Worm (Caenorhabditis elegans) whole organism, L1 larva: ENCODE measurements around the gene pmp-3.

Source experiments
- ceh-82 ChIP-seq, 3 experiments: fragments of 150-350 bp in 1 of 3; sonication (generic microtip) in 2 of 3; optimal IDR thresholded peaks; 2 replicates each; lab custom pipeline; 2014 to 2017; ENCODE audit warnings: missing biosample characterization in 3 of 3, missing genetic modification characterization in 3 of 3
- egl-27 ChIP-seq, 2 experiments: fragments of 150-350 bp in 1 of 2; sonication (generic microtip); optimal IDR thresholded peaks; 3 replicates each; lab custom pipeline; 2017 to 2018; ENCODE audit warnings: missing biosample characterization in 2 of 2, missing genetic modification characterization in 2 of 2, missing genetic modification reagents in 2 of 2
- hlh-17 ChIP-seq: fragments of 200-800 bp; sonication (Bioruptor generic); optimal IDR thresholded peaks from 2 replicates; lab custom pipeline; 2018; ENCODE audit warnings: missing genetic modification characterization, mild to moderate bottlenecking, missing compliant biosample characterization, moderate library complexity, borderline replicate concordance
- lir-3 ChIP-seq: sonication (generic microtip); optimal IDR thresholded peaks from 2 replicates; lab custom pipeline; 2016; ENCODE audit warnings: mild to moderate bottlenecking, missing genetic modification characterization, moderate library complexity, missing compliant biosample characterization; ENCODE audit not compliant: poor library complexity
- zag-1 ChIP-seq: fragments of 150-350 bp; optimal IDR thresholded peaks from 2 replicates; lab custom pipeline; 2014; ENCODE audit warnings: missing biosample characterization, missing genetic modification characterization

DNA sequence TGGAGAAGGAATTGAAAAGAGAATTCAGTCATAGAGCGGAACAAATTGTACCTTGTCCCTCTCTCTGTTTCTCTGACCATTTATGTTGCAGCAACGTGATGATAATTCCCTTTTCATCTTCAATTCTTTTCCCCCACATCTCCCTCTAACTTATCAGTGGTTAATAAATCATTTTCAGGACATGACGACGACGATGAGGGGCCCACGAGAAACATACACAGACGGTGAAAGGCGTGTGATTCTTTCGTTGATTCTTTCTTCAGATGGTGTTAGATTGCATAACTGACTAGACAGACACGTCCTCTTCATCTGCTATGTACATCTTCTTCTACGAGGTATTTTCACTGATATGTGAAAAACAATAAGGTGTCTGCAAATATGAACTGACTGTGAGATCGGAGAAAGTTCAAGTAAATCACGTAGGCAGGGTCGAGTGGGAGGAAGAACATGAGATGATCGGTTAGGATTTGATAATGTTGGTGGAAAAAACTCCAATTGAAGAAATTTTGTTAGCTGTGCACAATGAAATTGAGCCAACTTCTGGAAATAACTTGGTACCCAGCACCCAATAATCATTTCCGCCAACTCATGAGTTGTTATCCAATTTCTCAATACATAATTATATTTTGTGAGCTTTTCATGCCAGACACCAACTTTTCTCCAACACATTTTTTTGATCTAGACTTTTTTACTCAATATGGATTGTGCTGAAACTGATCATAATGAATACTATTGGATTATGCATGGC lies 14.2 kb downstream of the pmp-3 start, which contains the start of gene srh-17:
- TF ChIP-seq egl-27 (tag; optimal IDR thresholded peaks at IDR 0.05; lab: Kevin White, UChicago): no peak
- no peak for TF ChIP-seq ceh-82 (tag; optimal IDR thresholded peaks at IDR 0.05; lab: Kevin White, UChicago)
- TF ChIP-seq hlh-17: no peak
- no peak for TF ChIP-seq lir-3
- TF ChIP-seq zag-1 (tag; lab: Kevin White, UChicago): no peak
